Worm (Caenorhabditis elegans): ENCODE data around the gene zig-5.

The zig-5 gene

DNA sequence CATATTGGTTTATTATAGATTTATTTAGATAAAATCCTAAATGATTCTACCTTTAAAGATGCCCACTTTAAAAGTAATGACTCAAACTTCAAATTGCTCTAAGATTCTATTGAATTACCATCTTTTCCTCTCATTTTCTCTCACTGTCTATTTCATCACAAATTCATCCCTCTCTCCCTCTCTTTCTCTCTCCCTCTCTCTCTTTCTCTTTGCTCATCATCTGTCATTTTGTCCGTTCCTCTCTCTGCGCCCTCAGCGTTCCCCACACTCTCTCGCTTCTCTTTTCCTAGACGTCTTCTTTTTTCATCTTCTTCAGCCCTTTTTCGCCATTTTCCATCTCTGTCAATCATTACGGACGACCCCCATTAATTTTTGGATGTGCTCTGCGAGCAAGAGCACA lies 48.2 kb downstream of the zig-5 start (continued):
- TF ChIP-seq lin-13 (GFP tag; optimal IDR thresholded peaks at IDR 0.05): no peak
- no peak for TF ChIP-seq saeg-2 (GFP tag; IDR thresholded peaks at IDR 0.05)
- TF ChIP-seq zip-2 (tag; optimal IDR thresholded peaks at IDR 0.05): no peak
- TF ChIP-seq spr-1 (tag; optimal IDR thresholded peaks at IDR 0.05): no peak

DNA sequence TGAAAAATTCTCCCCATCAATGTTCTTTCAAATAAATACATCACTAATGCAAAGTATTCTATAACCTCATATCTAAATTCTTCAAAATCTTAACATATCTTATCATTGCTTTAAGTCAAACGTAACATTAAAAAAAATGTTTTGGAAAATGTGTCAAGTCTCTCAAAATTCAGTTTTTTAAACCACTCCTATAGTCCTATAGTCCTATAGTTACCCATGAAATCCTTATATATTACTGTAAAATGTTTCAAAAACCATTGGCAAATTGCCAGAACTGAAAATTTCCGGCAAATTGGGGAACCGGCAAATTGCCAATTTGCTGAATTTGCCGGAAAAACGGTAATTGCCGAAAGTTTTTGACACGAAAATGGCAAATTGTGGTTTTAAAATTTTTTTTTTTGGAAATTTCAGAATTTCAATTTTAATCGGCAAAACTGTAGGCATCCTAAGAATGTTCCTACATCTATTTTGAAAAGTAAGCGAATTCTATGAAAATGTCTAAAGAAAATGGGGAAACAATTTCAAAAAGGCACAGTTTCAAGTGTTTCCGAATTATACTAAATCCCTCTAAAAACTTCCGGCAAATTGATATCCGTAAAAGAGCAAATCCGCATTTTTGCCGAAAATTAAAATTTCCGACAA lies 48.9 kb downstream of the zig-5 start:
- TF ChIP-seq saeg-2 (GFP tag; IDR thresholded peaks at IDR 0.05): no peak
- peak; percentile 68 for TF ChIP-seq aha-1 (tag)
- peak; percentile 38 for TF ChIP-seq mep-1 (tag; optimal IDR thresholded peaks at IDR 0.05)

DNA sequence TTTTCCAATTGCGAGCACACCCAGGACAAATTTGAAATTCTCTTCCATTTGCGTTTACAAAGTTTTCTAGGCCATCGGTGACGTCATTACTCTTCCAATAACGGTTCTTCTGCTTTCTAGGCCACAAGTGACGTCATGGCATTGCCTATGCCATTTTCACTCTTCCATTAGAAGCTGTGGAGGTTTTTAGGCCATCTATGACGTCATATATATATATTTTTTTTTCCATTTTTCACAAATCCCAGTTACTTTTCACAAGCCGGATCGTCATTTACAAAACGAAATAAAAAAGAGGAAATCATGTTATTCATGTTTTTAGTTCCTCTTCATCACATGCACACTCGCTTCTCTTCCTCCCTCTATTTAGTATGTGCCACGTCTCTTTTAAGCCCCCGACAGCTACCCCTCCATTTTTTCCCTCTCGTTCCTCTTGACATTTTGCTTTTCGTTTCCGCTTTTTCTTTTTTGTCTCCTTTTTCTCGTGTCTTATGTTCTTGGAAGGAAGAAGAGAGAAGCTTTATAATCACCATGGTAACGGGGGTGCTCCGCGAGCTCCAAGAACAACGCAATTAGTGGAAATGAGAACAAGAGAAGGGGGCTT lies 50.2 kb downstream of the zig-5 start:
- TF ChIP-seq tag-97 (GFP tag; IDR thresholded peaks at IDR 0.05) (no peak), daf-16 (GFP tag; optimal IDR thresholded peaks at IDR 0.05) (no peak), daf-16 (tag; optimal IDR thresholded peaks at IDR 0.05) (no peak), nhr-48 (tag; optimal IDR thresholded peaks at IDR 0.05) (no peak), ztf-11 (tag; optimal IDR thresholded peaks at IDR 0.05) (no peak), aly-2 (tag; optimal IDR thresholded peaks at IDR 0.05) (no peak), mes-2 (tag; optimal IDR thresholded peaks at IDR 0.05; ENCODE audit: poor library complexity, severe bottlenecking) (peak; percentile 1), zip-11 (GFP tag; IDR thresholded peaks at IDR 0.05) (no peak), lin-29 (GFP tag; IDR thresholded peaks at IDR 0.05) (no peak), unc-62 (GFP tag; optimal IDR thresholded peaks at IDR 0.05 in 1 of 2) (peak in 1 of 2 experiments; percentile 78), unc-62 (tag; optimal IDR thresholded peaks at IDR 0.05) (no peak), jun-1 (tag; optimal IDR thresholded peaks at IDR 0.05) (no peak), nhr-28 (tag; optimal IDR thresholded peaks at IDR 0.05) (no peak), ceh-20 (GFP tag; IDR thresholded peaks at IDR 0.05) (no peak), nhr-76 (tag; optimal IDR thresholded peaks at IDR 0.05) (no peak), ZK546.5 (tag; optimal IDR thresholded peaks at IDR 0.05) (no peak), rbr-2 (tag; optimal IDR thresholded peaks at IDR 0.05) (peak; percentile 46), nhr-6 (tag; optimal IDR thresholded peaks at IDR 0.05) (no peak), hmg-1.1 (GFP tag; IDR thresholded peaks at IDR 0.05) (0 out of 2 replicates have a peak, but pooled peaks have one; percentile 20), mdl-1 (tag; optimal IDR thresholded peaks at IDR 0.05) (peak in 1 of 2 experiments; percentile 57), fkh-10 (GFP tag; optimal IDR thresholded peaks at IDR 0.05) (peak; percentile 76), lir-3 (tag; optimal IDR thresholded peaks at IDR 0.05) (no peak), lin-13 (GFP tag; optimal IDR thresholded peaks at IDR 0.05) (no peak), ceh-28 (tag; optimal IDR thresholded peaks at IDR 0.05) (no peak), mep-1 (tag; optimal IDR thresholded peaks at IDR 0.05) (peak; percentile 47), Y5F2A.4 (GFP tag; optimal IDR thresholded peaks at IDR 0.05) (no peak), F44E2.7 (GFP tag; IDR thresholded peaks at IDR 0.05) (no peak), dmd-8 (GFP tag; IDR thresholded peaks at IDR 0.05) (no peak), egl-27 (tag; optimal IDR thresholded peaks at IDR 0.05) (no peak), nhr-11 (tag; optimal IDR thresholded peaks at IDR 0.05) (peak; percentile 77), hlh-30 (tag; optimal IDR thresholded peaks at IDR 0.05; ENCODE audit: insufficient read depth) (peak; percentile 67), Y105C5A.15 (GFP tag; IDR thresholded peaks at IDR 0.05) (no peak), lsy-2 (tag; optimal IDR thresholded peaks at IDR 0.05) (peak in 1 of 2 experiments; percentile 55), spr-1 (tag; optimal IDR thresholded peaks at IDR 0.05) (no peak)

DNA sequence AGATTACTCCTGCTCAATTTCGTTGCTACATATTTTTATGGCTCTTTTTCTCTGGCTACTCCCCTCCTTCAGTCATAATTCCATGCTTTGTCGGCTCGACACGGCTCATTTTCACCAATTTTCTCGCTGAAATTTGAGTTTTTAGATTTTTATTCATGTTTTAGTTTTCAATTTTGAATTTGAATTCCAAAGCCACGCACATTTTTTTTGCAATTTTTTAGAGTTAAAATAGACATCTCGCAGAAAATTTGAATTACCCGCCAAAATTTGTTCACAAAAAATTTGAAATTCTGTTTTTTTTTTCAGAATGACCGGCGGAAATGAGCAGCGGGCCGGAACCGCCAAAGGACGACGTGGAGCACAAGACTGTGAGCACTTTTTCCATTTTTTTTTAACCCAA lies 51.0 kb downstream of the zig-5 start, which contains the start of gene unc-119:
unc-119 (plus strand) TSS at position 301 of the 400 bp plus-strand sequence.
- TF ChIP-seq nhr-48 (tag; optimal IDR thresholded peaks at IDR 0.05) (no peak), nhr-77 (tag; optimal IDR thresholded peaks at IDR 0.05) (no peak), duxl-1 (tag; optimal IDR thresholded peaks at IDR 0.05; ENCODE audit: poor library complexity) (no peak), lin-1 (GFP tag; IDR thresholded peaks at IDR 0.05) (no peak), fkh-10 (GFP tag; optimal IDR thresholded peaks at IDR 0.05) (no peak), Y105C5A.15 (GFP tag; IDR thresholded peaks at IDR 0.05) (no peak)
